Worm (Caenorhabditis elegans) whole organism, young adult: ENCODE data around the gene mppb-1.
A peak's percentile ranks its signal among the peaks of the same experiment; 100 is the strongest.

ENCODE experiments used
- B0019.2 ChIP-seq: fragments of 200-800 bp; sonication (Bioruptor generic); conservative IDR thresholded peaks from 2 replicates; pipeline ENCODE4 v1.3.6; 2022; ENCODE audit warnings: missing genetic modification reagents, missing genetic modification characterization, missing compliant biosample characterization
- F23B12.7 ChIP-seq: sonication (generic microtip); optimal IDR thresholded peaks from 2 replicates; lab custom pipeline; 2017; ENCODE audit warnings: missing genetic modification characterization, mild to moderate bottlenecking, missing compliant biosample characterization, antibody characterized with exemption, moderate library complexity; ENCODE audit not compliant: insufficient read depth
- F33H1.4 ChIP-seq: fragments of 200-800 bp; sonication (Bioruptor generic); IDR thresholded peaks from 2 replicates; pipeline ENCODE4 v1.3.6; 2022; ENCODE audit warnings: missing genetic modification reagents, missing genetic modification characterization, missing compliant biosample characterization
- F52B5.7 ChIP-seq: sonication (generic microtip); optimal IDR thresholded peaks from 2 replicates; lab custom pipeline; 2016; ENCODE audit warnings: mild to moderate bottlenecking, missing genetic modification characterization, missing compliant biosample characterization
- F55B11.4 ChIP-seq: sonication (generic microtip); optimal IDR thresholded peaks from 2 replicates; lab custom pipeline; 2016; ENCODE audit warnings: missing compliant biosample characterization, missing genetic modification characterization, borderline replicate concordance; ENCODE audit not compliant: insufficient read depth
- K11D2.4 ChIP-seq: fragments of 200-800 bp; sonication (Bioruptor generic); IDR thresholded peaks from 2 replicates; pipeline ENCODE4 v1.3.6; 2022; ENCODE audit warnings: missing genetic modification reagents, missing genetic modification characterization, missing compliant biosample characterization
- T26A5.8 ChIP-seq: sonication (generic microtip); optimal IDR thresholded peaks from 2 replicates; lab custom pipeline; 2016; ENCODE audit warnings: missing genetic modification characterization, missing compliant biosample characterization
- Y67H2A.10 ChIP-seq: fragments of 200-800 bp; sonication (Bioruptor generic); conservative IDR thresholded peaks from 2 replicates; pipeline ENCODE4 v1.3.6; 2022; ENCODE audit warnings: missing genetic modification reagents, missing genetic modification characterization, missing compliant biosample characterization
- Y79H2A.3 ChIP-seq: fragments of 200-800 bp; sonication (Bioruptor generic); conservative IDR thresholded peaks from 2 replicates; pipeline ENCODE4 v1.3.6; 2022; ENCODE audit warnings: missing genetic modification reagents, missing genetic modification characterization, missing compliant biosample characterization
- akir-1 ChIP-seq: fragments of 200-800 bp; sonication (Bioruptor generic); optimal IDR thresholded peaks from 2 replicates; lab custom pipeline; 2018; ENCODE audit warnings: mild to moderate bottlenecking, missing genetic modification characterization, moderate library complexity, missing compliant biosample characterization
- ama-1 ChIP-seq, 3 experiments: fragments of 150-350 bp in 1 of 3; sonication (generic microtip) in 2 of 3; optimal IDR thresholded peaks; 2 replicates each; lab custom pipeline; 2014 to 2018; ENCODE audit warnings: missing biosample characterization in 2 of 3, missing genetic modification characterization in 2 of 3, missing genetic modification reagents in 2 of 3
- aptf-2 ChIP-seq: fragments of 200-800 bp; sonication (Bioruptor generic); conservative IDR thresholded peaks from 2 replicates; pipeline ENCODE4 v1.3.6; 2022; ENCODE audit warnings: missing genetic modification reagents, missing genetic modification characterization, missing compliant biosample characterization
- atf-7 ChIP-seq: sonication (generic microtip); optimal IDR thresholded peaks from 2 replicates; lab custom pipeline; 2017; ENCODE audit warnings: mild to moderate bottlenecking, missing genetic modification characterization, missing compliant biosample characterization
- athp-1 ChIP-seq: sonication (generic microtip); optimal IDR thresholded peaks from 2 replicates; lab custom pipeline; 2017; ENCODE audit warnings: mild to moderate bottlenecking, missing genetic modification characterization, missing compliant biosample characterization
- attf-3 ChIP-seq: fragments of 200-800 bp; sonication (Bioruptor generic); conservative IDR thresholded peaks from 2 replicates; pipeline ENCODE4 v1.3.6; 2022; ENCODE audit warnings: missing genetic modification reagents, missing genetic modification characterization, missing compliant biosample characterization
- attf-5 ChIP-seq: fragments of 200-800 bp; sonication (Bioruptor generic); optimal IDR thresholded peaks from 2 replicates; lab custom pipeline; 2018; ENCODE audit warnings: mild to moderate bottlenecking, missing genetic modification characterization, missing compliant biosample characterization
- attf-6 ChIP-seq: fragments of 200-800 bp; sonication (Bioruptor generic); IDR thresholded peaks from 2 replicates; pipeline ENCODE4 v1.3.6; 2022; ENCODE audit warnings: missing genetic modification reagents, missing genetic modification characterization, missing compliant biosample characterization
- bed-1 ChIP-seq: fragments of 200-800 bp; sonication (Bioruptor generic); IDR thresholded peaks from 2 replicates; pipeline ENCODE4 v1.3.6; 2022; ENCODE audit warnings: missing genetic modification reagents, missing genetic modification characterization, missing compliant biosample characterization
- bed-2 ChIP-seq: fragments of 200-800 bp; sonication (Bioruptor generic); IDR thresholded peaks from 2 replicates; pipeline ENCODE4 v1.3.6; 2022; ENCODE audit warnings: missing genetic modification reagents, missing genetic modification characterization, missing compliant biosample characterization
- ccch-3 ChIP-seq: fragments of 200-800 bp; sonication (Bioruptor generic); optimal IDR thresholded peaks from 2 replicates; lab custom pipeline; 2018; ENCODE audit warnings: mild to moderate bottlenecking, missing genetic modification characterization, missing compliant biosample characterization
- cebp-1 ChIP-seq, 2 experiments: fragments of 200-800 bp in 1 of 2; sonication (Bioruptor generic) in 1 of 2; sonication (generic microtip) in 1 of 2; IDR thresholded peaks in 1 of 2; optimal IDR thresholded peaks in 1 of 2; 2 replicates each; pipeline versions ENCODE4 v1.3.6 to Lab custom; 2017 to 2022; ENCODE audit warnings: missing compliant biosample characterization in 2 of 2, missing genetic modification characterization in 2 of 2, mild to moderate bottlenecking in 1 of 2, missing genetic modification reagents in 1 of 2, moderate library complexity in 1 of 2
- cebp-2 ChIP-seq: fragments of 200-800 bp; sonication (Bioruptor generic); IDR thresholded peaks from 2 replicates; pipeline ENCODE4 v1.3.6; 2022; ENCODE audit warnings: missing genetic modification characterization, missing compliant biosample characterization
- ceh-40 ChIP-seq: fragments of 200-800 bp; sonication (Bioruptor generic); IDR thresholded peaks from 2 replicates; pipeline ENCODE4 v1.3.6; 2022; ENCODE audit warnings: missing genetic modification characterization, missing compliant biosample characterization
- ceh-58 ChIP-seq: fragments of 200-800 bp; sonication (Bioruptor generic); IDR thresholded peaks from 2 replicates; pipeline ENCODE4 v1.3.6; 2022; ENCODE audit warnings: missing genetic modification characterization, missing compliant biosample characterization
- dpl-1 ChIP-seq: fragments of 150-350 bp; optimal IDR thresholded peaks from 2 replicates; lab custom pipeline; 2014; ENCODE audit warnings: missing biosample characterization, missing genetic modification reagents, missing genetic modification characterization
- efl-1 ChIP-seq: fragments of 150-350 bp; optimal IDR thresholded peaks from 2 replicates; lab custom pipeline; 2014; ENCODE audit warnings: missing biosample characterization, missing genetic modification reagents, missing genetic modification characterization
- ets-4 ChIP-seq: fragments of 200-800 bp; sonication (Bioruptor generic); optimal IDR thresholded peaks from 2 replicates; lab custom pipeline; 2018; ENCODE audit warnings: mild to moderate bottlenecking, missing genetic modification characterization, missing compliant biosample characterization
- hlh-12 ChIP-seq: sonication (generic microtip); optimal IDR thresholded peaks from 2 replicates; lab custom pipeline; 2016; ENCODE audit warnings: missing genetic modification characterization, missing compliant biosample characterization
- hmg-1.2 ChIP-seq: fragments of 200-800 bp; sonication (Bioruptor generic); IDR thresholded peaks from 2 replicates; pipeline ENCODE4 v1.3.6; 2022; ENCODE audit warnings: missing genetic modification reagents, missing genetic modification characterization, missing compliant biosample characterization
- hmg-20 ChIP-seq: fragments of 200-800 bp; sonication (Bioruptor generic); IDR thresholded peaks from 2 replicates; pipeline ENCODE4 v1.3.6; 2022; ENCODE audit warnings: missing genetic modification reagents, missing genetic modification characterization, missing compliant biosample characterization
- lag-1 ChIP-seq: fragments of 200-800 bp; sonication (Bioruptor generic); IDR thresholded peaks from 2 replicates; pipeline ENCODE4 v1.3.6; 2022; ENCODE audit warnings: missing genetic modification reagents, missing genetic modification characterization, missing compliant biosample characterization
- lin-35 ChIP-seq, 3 experiments: fragments of 150-350 bp in 2 of 3; sonication (generic microtip) in 1 of 3; optimal IDR thresholded peaks; 2 replicates each; lab custom pipeline; 2014 to 2018; ENCODE audit warnings: missing biosample characterization in 3 of 3, missing genetic modification characterization in 3 of 3, missing genetic modification reagents in 3 of 3
- lin-40 ChIP-seq: sonication (generic microtip); optimal IDR thresholded peaks from 2 replicates; lab custom pipeline; 2016; ENCODE audit warnings: missing genetic modification characterization, mild to moderate bottlenecking, missing compliant biosample characterization, missing genotype, missing genetic modification reagents
- madf-10 ChIP-seq: sonication (generic microtip); optimal IDR thresholded peaks from 2 replicates; lab custom pipeline; 2016; ENCODE audit warnings: mild to moderate bottlenecking, missing genetic modification characterization, missing compliant biosample characterization
- mcd-1 ChIP-seq: fragments of 200-800 bp; sonication (Bioruptor generic); IDR thresholded peaks from 2 replicates; pipeline ENCODE4 v1.3.6; 2022; ENCODE audit warnings: missing genetic modification reagents, missing genetic modification characterization, missing compliant biosample characterization
- nfya-2 ChIP-seq: fragments of 200-800 bp; sonication (Bioruptor generic); IDR thresholded peaks from 2 replicates; pipeline ENCODE4 v1.3.6; 2022; ENCODE audit warnings: missing genetic modification reagents, missing genetic modification characterization, missing compliant biosample characterization
- nhr-80 ChIP-seq: sonication (generic microtip); optimal IDR thresholded peaks from 2 replicates; lab custom pipeline; 2016; ENCODE audit warnings: missing genetic modification characterization, missing compliant biosample characterization
- rcor-1 ChIP-seq: fragments of 200-800 bp; sonication (Bioruptor generic); IDR thresholded peaks from 2 replicates; pipeline ENCODE4 v1.3.6; 2022; ENCODE audit warnings: missing genetic modification reagents, missing genetic modification characterization, missing compliant biosample characterization
- rpc-1 ChIP-seq, 2 experiments: fragments of 150-350 bp in 1 of 2; sonication (generic microtip) in 1 of 2; optimal IDR thresholded peaks; 2 replicates each; lab custom pipeline; 2014 to 2018; ENCODE audit warnings: missing biosample characterization in 1 of 2, missing genetic modification characterization in 1 of 2, missing genetic modification reagents in 1 of 2, missing genotype in 1 of 2
- snpc-3.4 ChIP-seq: sonication (generic microtip); optimal IDR thresholded peaks from 2 replicates; lab custom pipeline; 2017; ENCODE audit warnings: missing genetic modification characterization, mild to moderate bottlenecking, missing compliant biosample characterization, antibody characterized with exemption, moderate library complexity, missing genotype, missing genetic modification reagents
- snpc-4 ChIP-seq, 5 experiments: fragments of 150-350 bp in 1 of 5; sonication (generic microtip) in 4 of 5; optimal IDR thresholded peaks; 2 replicates each; lab custom pipeline; 2014 to 2018; ENCODE audit warnings: missing genetic modification characterization in 5 of 5, missing biosample characterization in 3 of 5, antibody characterized with exemption in 2 of 5, mild to moderate bottlenecking in 2 of 5, missing compliant biosample characterization in 2 of 5, missing genotype in 2 of 5, moderate library complexity in 2 of 5, missing genetic modification reagents in 1 of 5
- somi-1 ChIP-seq: fragments of 200-800 bp; sonication (Bioruptor generic); optimal IDR thresholded peaks from 2 replicates; lab custom pipeline; 2018; ENCODE audit warnings: mild to moderate bottlenecking, missing genetic modification characterization, missing compliant biosample characterization
- zfh-2 ChIP-seq: fragments of 200-800 bp; sonication (Bioruptor generic); conservative IDR thresholded peaks from 2 replicates; pipeline ENCODE4 v1.3.6; 2022; ENCODE audit warnings: missing genetic modification reagents, missing genetic modification characterization, missing compliant biosample characterization
- zim-3 ChIP-seq: sonication (generic microtip); optimal IDR thresholded peaks from 2 replicates; lab custom pipeline; 2017; ENCODE audit warnings: mild to moderate bottlenecking, missing genetic modification characterization, moderate library complexity, missing compliant biosample characterization
- ztf-28 ChIP-seq: fragments of 200-800 bp; sonication (Bioruptor generic); IDR thresholded peaks from 2 replicates; pipeline ENCODE4 v1.3.6; 2022; ENCODE audit warnings: missing genetic modification reagents, missing genetic modification characterization, missing compliant biosample characterization
- ztf-6 ChIP-seq: fragments of 200-800 bp; sonication (Bioruptor generic); IDR thresholded peaks from 2 replicates; pipeline ENCODE4 v1.3.6; 2022; ENCODE audit warnings: missing genetic modification reagents, missing genetic modification characterization, missing compliant biosample characterization

The mppb-1 gene

ce11 chrIV:9074244-9074723 lies at the start of gene mppb-1:
Gene mppb-1 (plus strand): TSS chrIV:9074673.
- TF ChIP-seq lin-35 (GFP tag; optimal IDR thresholded peaks at IDR 0.05; lab: Kevin White, UChicago) (peak; percentile 20 to 92 (median 48)), madf-10 (tag; lab: Kevin White, UChicago) (peak; percentile 83), lin-40 (tag; lab: Kevin White, UChicago) (peak; percentile 59), ztf-6 (GFP tag; lab: Robert Waterston, UW) (peak; percentile 41; the same call in 1 of the 2 replicates), hlh-12 (tag; lab: Kevin White, UChicago) (peak; percentile 1), mcd-1 (GFP tag; lab: Robert Waterston, UW) (peak; percentile 72), attf-5 (GFP tag; lab: Kevin White, UChicago) (peak; percentile 40), F33H1.4 (peak; percentile 58), bed-2 (GFP tag; lab: Robert Waterston, UW) (peak; percentile 85), attf-6 (GFP tag; lab: Robert Waterston, UW) (0 out of 2 replicates have a peak, but pooled peaks have one; percentile 23), F52B5.7 (peak; percentile 33), zfh-2 (GFP tag; lab: Robert Waterston, UW) (no peak), T26A5.8 (tag; lab: Kevin White, UChicago) (no peak), snpc-3.4 (peak; percentile 28), ccch-3 (GFP tag; lab: Kevin White, UChicago) (peak; percentile 71), akir-1 (GFP tag; lab: Kevin White, UChicago) (peak; percentile 46), hmg-1.2 (GFP tag; lab: Robert Waterston, UW) (peak; percentile 25; the same call in 1 of the 2 replicates), nhr-80 (tag; lab: Kevin White, UChicago) (peak; percentile 1), zim-3 (tag; lab: Kevin White, UChicago) (peak; percentile 44), somi-1 (GFP tag; lab: Kevin White, UChicago) (no peak), Y67H2A.10 (GFP tag; lab: Robert Waterston, UW) (peak; percentile 13; the same call in 1 of the 2 replicates), cebp-1 (GFP tag; IDR thresholded peaks at IDR 0.05; lab: Robert Waterston, UW) (peak; percentile 80), cebp-1 (tag; optimal IDR thresholded peaks at IDR 0.05; lab: Kevin White, UChicago) (peak; percentile 89), ceh-58 (GFP tag; lab: Robert Waterston, UW) (no peak), ceh-40 (GFP tag; lab: Robert Waterston, UW) (no peak), efl-1 (GFP tag; lab: Kevin White, UChicago) (peak; percentile 74), hmg-20 (GFP tag; lab: Robert Waterston, UW) (no peak), aptf-2 (GFP tag; lab: Robert Waterston, UW) (peak; percentile 82), lag-1 (GFP tag; lab: Robert Waterston, UW) (no peak), snpc-4 (GFP tag; optimal IDR thresholded peaks at IDR 0.05; lab: Kevin White, UChicago) (peak; percentile 2), snpc-4 (tag; optimal IDR thresholded peaks at IDR 0.05; lab: Kevin White, UChicago) (peak; percentile 8 to 52 (median 36)), ama-1 (optimal IDR thresholded peaks at IDR 0.05; lab: Kevin White, UChicago) (no peak), ama-1 (GFP tag; optimal IDR thresholded peaks at IDR 0.05; lab: Kevin White, UChicago) (no peak), attf-3 (peak; percentile 75), F55B11.4 (tag; lab: Kevin White, UChicago) (no peak), Y79H2A.3 (no peak), dpl-1 (GFP tag; lab: Kevin White, UChicago) (peak; percentile 82), bed-1 (GFP tag; lab: Robert Waterston, UW) (0 out of 2 replicates have a peak, but pooled peaks have one; percentile 21), ztf-28 (peak; percentile 89), F23B12.7 (tag; lab: Kevin White, UChicago) (peak; percentile 46), K11D2.4 (peak; percentile 67), cebp-2 (no peak), rpc-1 (optimal IDR thresholded peaks at IDR 0.05; lab: Kevin White, UChicago) (no peak), rpc-1 (tag; optimal IDR thresholded peaks at IDR 0.05; lab: Kevin White, UChicago) (no peak), rcor-1 (peak; percentile 60), ets-4 (GFP tag; lab: Kevin White, UChicago) (no peak), atf-7 (tag; lab: Kevin White, UChicago) (peak; percentile 28), B0019.2 (GFP tag; lab: Robert Waterston, UW) (0 out of 2 replicates have a peak, but pooled peaks have one; percentile 38), nfya-2 (GFP tag; lab: Robert Waterston, UW) (no peak), athp-1 (peak; percentile 14)
